Fruit fly (Drosophila melanogaster): Measurements from ENCODE around the gene CG6765.

The CG6765 gene

DNA sequence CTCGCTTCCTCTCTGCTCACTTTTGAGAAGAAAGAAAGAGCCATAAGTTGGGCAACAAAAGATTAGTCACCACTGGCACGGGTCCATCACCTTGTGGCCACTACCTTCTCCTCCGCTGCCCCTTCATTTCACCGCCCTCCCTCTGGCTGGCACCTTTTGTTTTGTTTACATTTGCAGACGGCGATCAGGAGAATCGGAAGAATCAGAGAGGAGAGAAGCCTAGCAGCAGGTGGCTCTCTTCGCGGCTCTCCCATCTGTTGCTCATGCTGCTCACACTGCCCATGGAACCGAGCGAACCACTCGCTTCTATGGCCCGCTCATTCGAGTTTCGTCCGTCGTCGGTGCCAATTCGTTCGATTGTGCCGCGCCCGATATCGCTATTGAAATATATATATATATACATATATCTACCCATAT, 33.8 kb downstream of the CG6765 start (continued):
- TF ChIP-seq Sox102F (GFP tag; optimal IDR thresholded peaks at IDR 0.05) (no peak), H2.0 (GFP tag; IDR thresholded peaks at IDR 0.05) (peak; percentile 12; the same call in 1 of the 2 replicates), kay (GFP tag; optimal IDR thresholded peaks at IDR 0.05) (peak; percentile 93), CG9876 (GFP tag; optimal IDR thresholded peaks at IDR 0.05) (no peak), CG3847 (GFP tag; IDR thresholded peaks at IDR 0.05) (no peak), CG8290 (GFP tag; optimal IDR thresholded peaks at IDR 0.05) (no peak), CG8290 (tag; optimal IDR thresholded peaks at IDR 0.05) (peak in 1 of 2 experiments; percentile 44), Elba2 (GFP tag; optimal IDR thresholded peaks at IDR 0.05) (no peak), CG13775 (GFP tag; optimal IDR thresholded peaks at IDR 0.05) (no peak), CoRest (tag; optimal IDR thresholded peaks at IDR 0.05) (no peak), CG14667 (GFP tag; IDR thresholded peaks at IDR 0.05) (no peak), Doc2 (GFP tag; IDR thresholded peaks at IDR 0.05) (no peak), CG14710 (tag; optimal IDR thresholded peaks at IDR 0.05) (no peak), Jarid2 (GFP tag; optimal IDR thresholded peaks at IDR 0.05) (peak; percentile 79), dimm (GFP tag; IDR thresholded peaks at IDR 0.05) (no peak), CG10209 (GFP tag; optimal IDR thresholded peaks at IDR 0.05) (no peak), fd3F (GFP tag; optimal IDR thresholded peaks at IDR 0.05) (no peak), NC2α (GFP tag; optimal IDR thresholded peaks at IDR 0.05) (no peak), CG7928 (GFP tag; optimal IDR thresholded peaks at IDR 0.05) (no peak), Hand (GFP tag; optimal IDR thresholded peaks at IDR 0.05) (peak; percentile 24), bbx (GFP tag; IDR thresholded peaks at IDR 0.05; ENCODE audit: partially characterized antibody) (peak; percentile 62; the same call in 1 of the 2 replicates), jing (GFP tag; optimal IDR thresholded peaks at IDR 0.05) (no peak), Sry-δ (GFP tag; optimal IDR thresholded peaks at IDR 0.05) (no peak), CG18599 (GFP tag; optimal IDR thresholded peaks at IDR 0.05) (peak; percentile 20), CG10565 (GFP tag; optimal IDR thresholded peaks at IDR 0.05) (no peak), chinmo (GFP tag; IDR thresholded peaks at IDR 0.05; ENCODE audit: partially characterized antibody) (peak; percentile 91; the same call in 1 of the 4 replicates), Fer3 (tag; optimal IDR thresholded peaks at IDR 0.05) (no peak), seq (GFP tag; IDR thresholded peaks at IDR 0.05) (no peak), CG31388 (GFP tag; optimal IDR thresholded peaks at IDR 0.05) (no peak), Eip74EF (GFP tag; optimal IDR thresholded peaks at IDR 0.05) (peak in 1 of 2 experiments; percentile 28), jigr1 (GFP tag; IDR thresholded peaks at IDR 0.05) (no peak), Hr3 (GFP tag; optimal IDR thresholded peaks at IDR 0.05) (no peak), D19B (GFP tag; optimal IDR thresholded peaks at IDR 0.05) (no peak), CG10267 (tag; optimal IDR thresholded peaks at IDR 0.05) (no peak), Blimp-1 (GFP tag; optimal IDR thresholded peaks at IDR 0.05) (no peak), YL-1 (GFP tag; optimal IDR thresholded peaks at IDR 0.05) (no peak), CG17612 (GFP tag; IDR thresholded peaks at IDR 0.05) (no peak), zfh2 (GFP tag; optimal IDR thresholded peaks at IDR 0.05) (no peak), Opbp (GFP tag; IDR thresholded peaks at IDR 0.05; ENCODE audit: partially characterized antibody) (no peak), B-H2 (GFP tag; optimal IDR thresholded peaks at IDR 0.05) (no peak), Bteb2 (GFP tag; optimal IDR thresholded peaks at IDR 0.05) (no peak), CG12391 (tag; optimal IDR thresholded peaks at IDR 0.05) (no peak), CG12744 (GFP tag; optimal IDR thresholded peaks at IDR 0.05) (no peak), Side (GFP tag; optimal IDR thresholded peaks at IDR 0.05) (no peak), wor (GFP tag; IDR thresholded peaks at IDR 0.05) (no peak), CG7963 (GFP tag; IDR thresholded peaks at IDR 0.05; ENCODE audit: partially characterized antibody) (no peak), CG7745 (tag; optimal IDR thresholded peaks at IDR 0.05) (no peak), al (GFP tag; IDR thresholded peaks at IDR 0.05) (no peak), Adf1 (GFP tag; IDR thresholded peaks at IDR 0.05) (no peak), Kr (GFP tag; optimal IDR thresholded peaks at IDR 0.05) (no peak), Ravus (GFP tag; IDR thresholded peaks at IDR 0.05) (no peak)

Measured in whole organism, embryonic.